Fruit fly (Drosophila melanogaster): ENCODE measurements around the gene Ptp61F.
A peak's percentile ranks its signal among the peaks of the same experiment; 100 is the strongest.

DNA sequence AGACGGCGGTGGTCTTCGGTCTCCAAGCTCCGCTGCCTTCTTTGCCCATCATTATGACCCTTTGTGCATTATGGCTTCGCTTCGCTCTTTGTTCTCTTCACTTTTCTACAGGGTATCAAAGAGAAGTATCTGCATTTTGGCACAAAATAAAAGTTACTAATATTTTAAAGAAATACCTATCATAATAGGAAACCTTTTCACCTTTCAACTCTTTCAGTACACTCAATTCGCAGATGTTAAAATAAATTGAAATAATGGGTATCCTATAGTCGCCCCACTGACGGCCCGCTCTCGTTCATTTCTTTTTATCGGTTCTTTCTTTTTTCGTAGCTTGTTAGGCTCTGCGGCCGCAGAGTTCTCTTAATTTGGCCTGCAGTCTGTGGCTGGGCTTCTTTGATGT is 32.2 kb downstream of the Ptp61F start:
- TF ChIP-seq Med (GFP tag), result peak; percentile 93
- peak; percentile 56 for TF ChIP-seq Fer3 (tag; optimal IDR thresholded peaks at IDR 0.05)
- TF ChIP-seq hb (GFP tag; IDR thresholded peaks at IDR 0.05; ENCODE audit: partially characterized antibody), result no peak
- peak; percentile 83 for TF ChIP-seq dysf (GFP tag; IDR thresholded peaks at IDR 0.05)
- TF ChIP-seq slp2 (GFP tag; optimal IDR thresholded peaks at IDR 0.05), result peak; percentile 74
- TF ChIP-seq Xbp1 (GFP tag; optimal IDR thresholded peaks at IDR 0.05), result peak; percentile 88
- TF ChIP-seq Rx (GFP tag; IDR thresholded peaks at IDR 0.05), result peak; percentile 72
- TF ChIP-seq crp (GFP tag; optimal IDR thresholded peaks at IDR 0.05), result peak in 1 of 2 experiments; percentile 13
- no peak for TF ChIP-seq Tbp (GFP tag; optimal IDR thresholded peaks at IDR 0.05)
- no peak for TF ChIP-seq B-H2 (GFP tag; optimal IDR thresholded peaks at IDR 0.05)
- peak; percentile 47 for TF ChIP-seq HLH54F (GFP tag; optimal IDR thresholded peaks at IDR 0.05)
- no peak for TF ChIP-seq slou (GFP tag; optimal IDR thresholded peaks at IDR 0.05)
- peak; percentile 63 for TF ChIP-seq CG18764 (GFP tag; optimal IDR thresholded peaks at IDR 0.05)
- peak; percentile 68; the same call in 1 of the 3 replicates for TF ChIP-seq CG2199 (GFP tag; IDR thresholded peaks at IDR 0.05)

All from whole organism, embryonic.